Worm (Caenorhabditis elegans) whole organism, early embryonic: ENCODE results near the gene ptd-2.

Source experiments
- B0310.2 ChIP-seq: sonication (generic microtip); optimal IDR thresholded peaks from 2 replicates; lab custom pipeline; 2016; ENCODE audit warnings: mild to moderate bottlenecking, missing genetic modification characterization, missing compliant biosample characterization
- ceh-13 ChIP-seq: fragments of 200-800 bp; sonication (Bioruptor generic); optimal IDR thresholded peaks from 2 replicates; lab custom pipeline; 2018; ENCODE audit warnings: mild to moderate bottlenecking, missing genetic modification characterization, missing compliant biosample characterization
- ceh-36 ChIP-seq: sonication (generic microtip); optimal IDR thresholded peaks from 2 replicates; lab custom pipeline; 2016; ENCODE audit warnings: missing genetic modification characterization, inconsistent platforms, missing compliant biosample characterization
- flt-1 ChIP-seq: fragments of 200-800 bp; sonication (Bioruptor generic); IDR thresholded peaks from 2 replicates; pipeline ENCODE4 v1.3.6; 2022; ENCODE audit warnings: missing genetic modification characterization, missing compliant biosample characterization
- tbx-37 ChIP-seq: fragments of 200-800 bp; sonication (Bioruptor generic); conservative IDR thresholded peaks from 2 replicates; pipeline ENCODE4 v1.3.6; 2022; ENCODE audit warnings: missing genetic modification reagents, missing genetic modification characterization, missing compliant biosample characterization
- tra-4 ChIP-seq: sonication (generic microtip); optimal IDR thresholded peaks from 2 replicates; lab custom pipeline; 2017; ENCODE audit warnings: missing genetic modification characterization, missing compliant biosample characterization

DNA sequence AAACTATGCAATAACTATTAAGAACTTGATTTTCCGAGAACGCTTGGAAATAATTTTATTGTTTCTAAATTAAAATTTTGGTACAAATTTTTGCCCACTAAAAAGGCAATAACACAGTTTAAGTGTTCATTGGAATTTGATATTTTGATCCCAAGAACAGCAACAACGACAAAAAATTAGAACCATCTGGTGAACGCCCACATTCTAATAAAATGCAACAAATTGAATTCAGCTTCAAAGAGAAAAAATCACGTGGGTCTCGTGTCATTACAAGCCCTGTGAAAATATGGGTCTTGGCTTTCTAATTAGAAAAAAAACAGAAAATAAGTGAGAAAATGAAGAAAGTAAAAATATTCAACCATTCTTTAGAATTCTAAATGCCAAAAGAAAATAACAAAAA lies 21.8 kb downstream of the ptd-2 start:
- TF ChIP-seq tra-4 (tag; lab: Kevin White, UChicago) (no peak), B0310.2 (tag; lab: Kevin White, UChicago) (no peak), flt-1 (GFP tag; lab: Robert Waterston, UW) (no peak), ceh-13 (GFP tag; lab: Kevin White, UChicago) (no peak), tbx-37 (GFP tag; lab: Robert Waterston, UW) (no peak), ceh-36 (no peak)
